Worm (Caenorhabditis elegans): ENCODE measurements around the gene C25H3.10.

Gene C25H3.10

DNA sequence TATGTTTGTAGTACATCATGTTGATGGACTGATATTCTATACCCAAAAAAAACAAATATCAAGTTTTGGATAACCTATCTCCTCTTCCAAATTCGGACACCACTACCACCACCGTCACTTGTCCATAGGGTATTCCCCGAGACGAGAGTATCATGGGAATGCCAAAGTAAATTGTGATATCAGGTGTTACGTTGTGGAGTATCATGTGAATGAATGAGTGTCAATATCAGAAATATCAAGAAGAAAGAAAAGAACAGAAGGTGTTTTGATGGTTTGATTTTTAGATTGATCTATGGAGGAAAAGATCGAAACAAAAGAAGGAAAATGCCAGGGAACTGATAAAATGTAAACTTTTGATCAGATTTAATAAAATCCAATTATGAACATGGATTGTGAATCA, 515 bp downstream of the C25H3.10 start:
- no peak for TF ChIP-seq bed-3 (GFP tag; optimal IDR thresholded peaks at IDR 0.05)
- TF ChIP-seq nhr-12 (tag; optimal IDR thresholded peaks at IDR 0.05): no peak
- no peak for TF ChIP-seq hlh-1 (tag; optimal IDR thresholded peaks at IDR 0.05)
- no peak for TF ChIP-seq unc-39 (tag; optimal IDR thresholded peaks at IDR 0.05)
- TF ChIP-seq nhr-28 (tag; optimal IDR thresholded peaks at IDR 0.05): no peak
- TF ChIP-seq elt-1 (tag; optimal IDR thresholded peaks at IDR 0.05; ENCODE audit: borderline replicate concordance, insufficient read depth): no peak
- TF ChIP-seq nhr-76 (tag; optimal IDR thresholded peaks at IDR 0.05): no peak
- no peak for TF ChIP-seq drap-1 (GFP tag; optimal IDR thresholded peaks at IDR 0.05)
- no peak for TF ChIP-seq nhr-237 (tag; optimal IDR thresholded peaks at IDR 0.05)
- no peak for TF ChIP-seq cnd-1 (tag; optimal IDR thresholded peaks at IDR 0.05)
- TF ChIP-seq M03D4.4 (tag; optimal IDR thresholded peaks at IDR 0.05): no peak
- no peak for TF ChIP-seq mab-5 (tag; optimal IDR thresholded peaks at IDR 0.05)
- no peak for TF ChIP-seq unc-120 (tag; optimal IDR thresholded peaks at IDR 0.05; ENCODE audit: poor library complexity, severe bottlenecking)
- no peak for TF ChIP-seq nhr-2 (tag; optimal IDR thresholded peaks at IDR 0.05)
- no peak for TF ChIP-seq pha-4 (tag; optimal IDR thresholded peaks at IDR 0.05)
- no peak for TF ChIP-seq zip-8 (tag; optimal IDR thresholded peaks at IDR 0.05)
- no peak for TF ChIP-seq blmp-1 (tag; optimal IDR thresholded peaks at IDR 0.05)
- no peak for TF ChIP-seq sem-2 (GFP tag; optimal IDR thresholded peaks at IDR 0.05)
- no peak for TF ChIP-seq ham-2 (GFP tag; optimal IDR thresholded peaks at IDR 0.05)

DNA sequence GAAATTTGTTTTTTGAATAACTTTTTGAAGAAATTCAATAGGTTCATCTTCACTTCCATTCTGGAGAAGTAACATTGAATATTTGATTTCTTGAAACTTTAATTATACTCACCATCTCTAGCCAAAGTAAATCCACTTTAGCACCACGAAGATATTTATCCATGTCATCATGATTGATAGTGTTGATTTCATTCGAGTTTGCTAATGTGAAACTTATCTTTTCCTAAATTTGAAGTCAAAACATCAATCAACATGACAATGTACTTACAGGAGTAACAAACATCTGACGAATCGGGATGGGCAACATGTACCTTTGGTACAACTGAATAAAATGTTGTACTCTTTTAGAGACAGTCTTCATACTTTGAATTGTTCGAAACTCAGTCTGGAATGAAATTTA, 1.4 kb downstream of the C25H3.10 start:
- TF ChIP-seq elt-3 (tag; optimal IDR thresholded peaks at IDR 0.05) (no peak), hlh-1 (tag; optimal IDR thresholded peaks at IDR 0.05) (no peak), sem-2 (GFP tag; optimal IDR thresholded peaks at IDR 0.05) (no peak), lin-13 (tag; optimal IDR thresholded peaks at IDR 0.05) (no peak), unc-120 (tag; optimal IDR thresholded peaks at IDR 0.05; ENCODE audit: poor library complexity, severe bottlenecking) (no peak), sptf-1 (tag; optimal IDR thresholded peaks at IDR 0.05) (no peak)

DNA sequence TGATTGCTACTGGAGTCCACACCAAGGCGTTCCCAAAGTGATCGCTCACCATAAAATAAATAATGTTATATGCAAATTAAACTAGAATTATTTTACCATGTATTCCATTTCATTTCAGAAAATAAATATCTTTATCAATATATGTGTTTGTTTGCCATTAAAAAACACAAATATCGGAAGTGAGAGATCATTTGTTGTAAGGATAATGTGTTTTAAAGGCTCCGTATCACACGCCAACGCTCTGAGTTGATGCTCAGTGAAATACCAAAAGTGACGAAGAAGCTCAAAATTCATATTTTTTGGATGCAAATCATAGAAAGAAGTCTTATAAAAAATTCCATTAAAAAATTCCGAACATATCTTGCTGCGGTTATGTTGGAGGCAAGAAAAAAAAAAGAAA, 2.6 kb downstream of the C25H3.10 start:
- TF ChIP-seq M03D4.4 (tag; optimal IDR thresholded peaks at IDR 0.05) (no peak), mep-1 (tag; optimal IDR thresholded peaks at IDR 0.05) (no peak), lin-13 (tag; optimal IDR thresholded peaks at IDR 0.05) (no peak), sem-2 (GFP tag; optimal IDR thresholded peaks at IDR 0.05) (no peak), nhr-76 (tag; optimal IDR thresholded peaks at IDR 0.05) (no peak), nhr-237 (tag; optimal IDR thresholded peaks at IDR 0.05) (no peak), sptf-1 (tag; optimal IDR thresholded peaks at IDR 0.05) (no peak), flh-1 (GFP tag; optimal IDR thresholded peaks at IDR 0.05) (no peak), lsy-2 (tag; optimal IDR thresholded peaks at IDR 0.05) (no peak), ztf-11 (tag; optimal IDR thresholded peaks at IDR 0.05) (no peak), nhr-2 (tag; optimal IDR thresholded peaks at IDR 0.05) (no peak), ham-2 (GFP tag; optimal IDR thresholded peaks at IDR 0.05) (no peak), lin-32 (GFP tag; optimal IDR thresholded peaks at IDR 0.05) (no peak), blmp-1 (tag; optimal IDR thresholded peaks at IDR 0.05) (no peak), mab-5 (tag; optimal IDR thresholded peaks at IDR 0.05) (no peak), unc-62 (GFP tag; optimal IDR thresholded peaks at IDR 0.05) (no peak), elt-3 (tag; optimal IDR thresholded peaks at IDR 0.05) (no peak), zip-8 (tag; optimal IDR thresholded peaks at IDR 0.05) (no peak), mls-2 (tag; optimal IDR thresholded peaks at IDR 0.05) (no peak)

DNA sequence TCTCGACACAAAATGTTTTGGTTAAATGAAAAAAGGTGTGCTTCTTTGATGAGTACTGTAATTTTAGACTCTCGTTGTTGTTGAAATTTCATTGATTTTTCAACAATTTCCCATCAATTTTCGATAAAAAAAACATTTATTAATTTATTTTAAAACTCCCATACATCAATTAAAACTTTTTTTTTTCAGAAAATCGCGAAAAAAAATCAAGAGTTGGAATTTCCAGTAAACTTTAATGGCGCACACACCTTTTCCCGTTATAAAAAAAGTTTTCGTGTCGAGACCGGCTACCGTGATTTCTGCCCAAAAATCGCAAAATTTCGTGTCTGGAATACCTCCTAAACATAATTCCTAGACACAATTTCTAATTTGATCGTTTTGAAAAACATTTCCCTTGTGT, 4.0 kb downstream of the C25H3.10 start, which contains the start of gene C25H3.14:
TSS of gene C25H3.14 (plus strand) at position 301 of the 400 bp plus-strand sequence.
- TF ChIP-seq sptf-1 (tag; optimal IDR thresholded peaks at IDR 0.05): no peak
- no peak for TF ChIP-seq ceh-39 (tag; optimal IDR thresholded peaks at IDR 0.05)
- TF ChIP-seq nhr-76 (tag; optimal IDR thresholded peaks at IDR 0.05): no peak
- no peak for TF ChIP-seq mab-5 (tag; optimal IDR thresholded peaks at IDR 0.05)
- no peak for TF ChIP-seq flh-1 (GFP tag; optimal IDR thresholded peaks at IDR 0.05)
- no peak for TF ChIP-seq zip-8 (tag; optimal IDR thresholded peaks at IDR 0.05)
- TF ChIP-seq mep-1 (tag; optimal IDR thresholded peaks at IDR 0.05): no peak
- TF ChIP-seq unc-62 (GFP tag; optimal IDR thresholded peaks at IDR 0.05): no peak
- TF ChIP-seq ceh-83 (GFP tag; optimal IDR thresholded peaks at IDR 0.05): no peak
- TF ChIP-seq nhr-28 (tag; optimal IDR thresholded peaks at IDR 0.05): no peak
- TF ChIP-seq blmp-1 (tag; optimal IDR thresholded peaks at IDR 0.05): no peak
- TF ChIP-seq bed-3 (GFP tag; optimal IDR thresholded peaks at IDR 0.05): no peak
- no peak for TF ChIP-seq sem-2 (GFP tag; optimal IDR thresholded peaks at IDR 0.05)
- no peak for TF ChIP-seq mls-2 (tag; optimal IDR thresholded peaks at IDR 0.05)
- no peak for TF ChIP-seq drap-1 (GFP tag; optimal IDR thresholded peaks at IDR 0.05)
- no peak for TF ChIP-seq cnd-1 (tag; optimal IDR thresholded peaks at IDR 0.05)

DNA sequence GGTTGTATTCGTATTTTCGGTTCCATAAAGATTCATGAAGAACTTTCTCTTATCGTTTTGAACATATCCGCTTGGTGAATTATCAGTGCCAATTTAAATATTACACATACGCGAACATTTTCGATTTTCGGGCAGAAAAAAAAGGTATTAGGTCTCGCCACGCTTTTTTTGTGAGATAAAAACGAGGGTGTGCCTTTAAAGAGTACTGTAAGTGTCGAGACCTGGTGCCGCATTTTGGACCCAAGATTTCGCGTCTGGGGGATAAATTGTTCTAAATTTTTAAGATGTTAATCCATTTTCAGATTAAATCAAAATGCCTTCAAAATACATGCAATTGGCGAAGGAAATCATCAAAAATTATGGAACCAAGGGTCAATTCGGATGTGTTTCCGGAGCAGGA, 4.9 kb downstream of the C25H3.10 start, which contains the start of gene C25H3.3:
TSS of gene C25H3.3 (plus strand) at position 301 of the 400 bp plus-strand sequence.
- TF ChIP-seq cnd-1 (tag; optimal IDR thresholded peaks at IDR 0.05) (no peak), flh-1 (GFP tag; optimal IDR thresholded peaks at IDR 0.05) (no peak), nhr-28 (tag; optimal IDR thresholded peaks at IDR 0.05) (no peak), lin-32 (GFP tag; optimal IDR thresholded peaks at IDR 0.05) (no peak), sptf-1 (tag; optimal IDR thresholded peaks at IDR 0.05) (no peak), unc-62 (GFP tag; optimal IDR thresholded peaks at IDR 0.05) (no peak), ham-2 (GFP tag; optimal IDR thresholded peaks at IDR 0.05) (no peak), nhr-12 (tag; optimal IDR thresholded peaks at IDR 0.05) (no peak), ceh-39 (tag; optimal IDR thresholded peaks at IDR 0.05) (no peak), ceh-43 (GFP tag; optimal IDR thresholded peaks at IDR 0.05) (no peak), mls-2 (tag; optimal IDR thresholded peaks at IDR 0.05) (no peak), unc-39 (tag; optimal IDR thresholded peaks at IDR 0.05) (no peak), mab-5 (tag; optimal IDR thresholded peaks at IDR 0.05) (no peak), snpc-4 (tag; optimal IDR thresholded peaks at IDR 0.05) (no peak), ztf-11 (tag; optimal IDR thresholded peaks at IDR 0.05) (no peak), sem-2 (GFP tag; optimal IDR thresholded peaks at IDR 0.05) (no peak), nhr-237 (tag; optimal IDR thresholded peaks at IDR 0.05) (no peak)

Measured in whole organism, mixed stage, embryonic.